Worm (Caenorhabditis elegans): ENCODE measurements around the gene str-79.

ce11 chrX:1924138-1924537, 45.5 kb upstream of the str-79 start, which contains the start of gene ZC53.2:
- TF ChIP-seq nhr-237 (tag; optimal IDR thresholded peaks at IDR 0.05), result no peak
- no peak for TF ChIP-seq ztf-1 (GFP tag; conservative IDR thresholded peaks at IDR 0.05)
- no peak for TF ChIP-seq nhr-23 (tag; optimal IDR thresholded peaks at IDR 0.05)
- no peak for TF ChIP-seq peb-1 (tag; optimal IDR thresholded peaks at IDR 0.05)
- no peak for TF ChIP-seq skn-1 (tag; optimal IDR thresholded peaks at IDR 0.05)
- TF ChIP-seq elt-3 (tag; optimal IDR thresholded peaks at IDR 0.05), result no peak
- TF ChIP-seq nhr-6 (tag; optimal IDR thresholded peaks at IDR 0.05), result no peak
